Worm (Caenorhabditis elegans) whole organism, young adult: ENCODE measurements around the gene D1086.7.

ENCODE experiments used
- C17E4.6 ChIP-seq: fragments of 200-800 bp; sonication (Bioruptor generic); IDR thresholded peaks from 2 replicates; pipeline ENCODE4 v1.3.6; 2022; ENCODE audit warnings: missing genetic modification reagents, missing genetic modification characterization, missing compliant biosample characterization
- K12H6.12 ChIP-seq: fragments of 200-800 bp; sonication (Bioruptor generic); optimal IDR thresholded peaks from 2 replicates; lab custom pipeline; 2018; ENCODE audit warnings: mild to moderate bottlenecking, missing genetic modification characterization, missing compliant biosample characterization
- ama-1 ChIP-seq, 3 experiments: fragments of 150-350 bp in 1 of 3; sonication (generic microtip) in 2 of 3; optimal IDR thresholded peaks; 2 replicates each; lab custom pipeline; 2014 to 2018; ENCODE audit warnings: missing biosample characterization in 2 of 3, missing genetic modification characterization in 2 of 3, missing genetic modification reagents in 2 of 3
- hmg-1.2 ChIP-seq: fragments of 200-800 bp; sonication (Bioruptor generic); IDR thresholded peaks from 2 replicates; pipeline ENCODE4 v1.3.6; 2022; ENCODE audit warnings: missing genetic modification reagents, missing genetic modification characterization, missing compliant biosample characterization
- nhr-90 ChIP-seq: sonication (generic microtip); optimal IDR thresholded peaks from 2 replicates; lab custom pipeline; 2016; ENCODE audit warnings: missing genotype, mild to moderate bottlenecking, missing genetic modification characterization, missing compliant biosample characterization
- pha-4 ChIP-seq: fragments of 150-350 bp; sonication (generic microtip); optimal IDR thresholded peaks from 2 replicates; lab custom pipeline; 2014; ENCODE audit warnings: missing biosample characterization, missing genetic modification reagents, missing genetic modification characterization
- rcor-1 ChIP-seq: fragments of 200-800 bp; sonication (Bioruptor generic); IDR thresholded peaks from 2 replicates; pipeline ENCODE4 v1.3.6; 2022; ENCODE audit warnings: missing genetic modification reagents, missing genetic modification characterization, missing compliant biosample characterization
- ztf-25 ChIP-seq: fragments of 200-800 bp; sonication (Bioruptor generic); IDR thresholded peaks from 2 replicates; pipeline ENCODE4 v1.3.6; 2022; ENCODE audit warnings: missing genetic modification reagents, missing genetic modification characterization, missing compliant biosample characterization

ce11 chrV:14128858-14129257 is 44.8 kb downstream of the D1086.7 start:
- TF ChIP-seq ama-1 (optimal IDR thresholded peaks at IDR 0.05; lab: Kevin White, UChicago) (no peak), ama-1 (GFP tag; optimal IDR thresholded peaks at IDR 0.05; lab: Kevin White, UChicago) (no peak), K12H6.12 (tag; lab: Kevin White, UChicago) (no peak), ztf-25 (GFP tag; lab: Robert Waterston, UW) (no peak), nhr-90 (no peak), rcor-1 (GFP tag; lab: Robert Waterston, UW) (no peak), pha-4 (tag; lab: Kevin White, UChicago) (no peak), hmg-1.2 (GFP tag; lab: Robert Waterston, UW) (no peak), C17E4.6 (GFP tag; lab: Robert Waterston, UW) (no peak)
